Worm (Caenorhabditis elegans): ENCODE measurements around the gene C17E7.4.

The C17E7.4 gene

ce11 chrV:3892361-3892904, at the start of gene C17E7.4:
TSS of gene C17E7.4 (plus strand) at chrV:3892854.
- no peak for TF ChIP-seq daf-12 (tag; optimal IDR thresholded peaks at IDR 0.05)
- TF ChIP-seq nhr-43 (tag; optimal IDR thresholded peaks at IDR 0.05; ENCODE audit: poor library complexity, severe bottlenecking): no peak
- no peak for TF ChIP-seq fkh-10 (GFP tag; optimal IDR thresholded peaks at IDR 0.05)
- no peak for TF ChIP-seq nhr-77 (tag; optimal IDR thresholded peaks at IDR 0.05)
- no peak for TF ChIP-seq egl-27 (tag; optimal IDR thresholded peaks at IDR 0.05)
- TF ChIP-seq ceh-28 (tag; optimal IDR thresholded peaks at IDR 0.05): no peak
- TF ChIP-seq aly-2 (tag; optimal IDR thresholded peaks at IDR 0.05): no peak
- no peak for TF ChIP-seq elt-2 (tag; optimal IDR thresholded peaks at IDR 0.05)
- TF ChIP-seq nhr-11 (tag; optimal IDR thresholded peaks at IDR 0.05): no peak
- no peak for TF ChIP-seq unc-62 (GFP tag; optimal IDR thresholded peaks at IDR 0.05)
- TF ChIP-seq nhr-25 (tag; optimal IDR thresholded peaks at IDR 0.05): no peak
- no peak for TF ChIP-seq pqm-1 (tag; optimal IDR thresholded peaks at IDR 0.05)
- TF ChIP-seq nhr-23 (tag; optimal IDR thresholded peaks at IDR 0.05): no peak
- TF ChIP-seq lin-39 (tag; optimal IDR thresholded peaks at IDR 0.05): no peak

- TF ChIP-seq unc-62 (GFP tag; optimal IDR thresholded peaks at IDR 0.05) (no peak), elt-2 (tag; optimal IDR thresholded peaks at IDR 0.05) (peak; percentile 7), ZK546.5 (tag; optimal IDR thresholded peaks at IDR 0.05) (no peak), pqm-1 (tag; optimal IDR thresholded peaks at IDR 0.05) (peak; percentile 85)
Observed at ce11 chrV:3843926-3844325, 48.7 kb upstream of the C17E7.4 start, which contains the start of gene ugt-32. TSS of gene ugt-32 (minus strand) at chrV:3844007.

ce11 chrV:3847268-3847667, 45.4 kb upstream of the C17E7.4 start, which contains the start of gene nhr-185:
TSS of gene nhr-185 (minus strand) at chrV:3847368.
- TF ChIP-seq lin-39 (tag; optimal IDR thresholded peaks at IDR 0.05): no peak
- no peak for TF ChIP-seq zag-1 (tag; optimal IDR thresholded peaks at IDR 0.05)
- TF ChIP-seq jun-1 (tag; optimal IDR thresholded peaks at IDR 0.05): no peak

ce11 chrV:3851760-3852159, 40.9 kb upstream of the C17E7.4 start:
- peak; percentile 26 for TF ChIP-seq jun-1 (tag; optimal IDR thresholded peaks at IDR 0.05)
- TF ChIP-seq pha-4 (tag; optimal IDR thresholded peaks at IDR 0.05): peak; percentile 19
- TF ChIP-seq elt-2 (tag; optimal IDR thresholded peaks at IDR 0.05): peak; percentile 81
- no peak for TF ChIP-seq nhr-28 (tag; optimal IDR thresholded peaks at IDR 0.05)
- peak; percentile 79 for TF ChIP-seq pqm-1 (tag; optimal IDR thresholded peaks at IDR 0.05)

- TF ChIP-seq eor-1 (tag; optimal IDR thresholded peaks at IDR 0.05) (no peak), nhr-11 (tag; optimal IDR thresholded peaks at IDR 0.05) (no peak), snpc-4 (tag; optimal IDR thresholded peaks at IDR 0.05) (no peak), nfya-1 (tag; optimal IDR thresholded peaks at IDR 0.05; ENCODE audit: insufficient read depth) (no peak), elt-3 (tag; optimal IDR thresholded peaks at IDR 0.05) (no peak), skn-1 (tag; optimal IDR thresholded peaks at IDR 0.05) (no peak), ztf-11 (tag; optimal IDR thresholded peaks at IDR 0.05) (no peak), lsy-12 (tag; optimal IDR thresholded peaks at IDR 0.05) (no peak), nhr-237 (tag; optimal IDR thresholded peaks at IDR 0.05) (no peak), nhr-67 (tag; optimal IDR thresholded peaks at IDR 0.05) (no peak)
Observed at ce11 chrV:3854847-3855246, 37.8 kb upstream of the C17E7.4 start, which contains the start of gene nhr-186. TSS of gene nhr-186 (minus strand) at chrV:3854947.

ce11 chrV:3855916-3856315, 36.7 kb upstream of the C17E7.4 start:
- no peak for TF ChIP-seq egl-27 (tag; optimal IDR thresholded peaks at IDR 0.05)
- TF ChIP-seq aly-2 (tag; optimal IDR thresholded peaks at IDR 0.05): no peak
- no peak for TF ChIP-seq unc-39 (tag; optimal IDR thresholded peaks at IDR 0.05)
- no peak for TF ChIP-seq lin-39 (tag; optimal IDR thresholded peaks at IDR 0.05)
- no peak for TF ChIP-seq nhr-11 (tag; optimal IDR thresholded peaks at IDR 0.05)
- TF ChIP-seq mml-1 (tag; optimal IDR thresholded peaks at IDR 0.05): no peak
- no peak for TF ChIP-seq daf-12 (tag; optimal IDR thresholded peaks at IDR 0.05)
- no peak for TF ChIP-seq sea-2 (GFP tag; optimal IDR thresholded peaks at IDR 0.05)
- no peak for TF ChIP-seq R02D3.7 (tag; optimal IDR thresholded peaks at IDR 0.05)
- TF ChIP-seq nhr-67 (tag; optimal IDR thresholded peaks at IDR 0.05): no peak
- no peak for TF ChIP-seq pqm-1 (tag; optimal IDR thresholded peaks at IDR 0.05)
- no peak for TF ChIP-seq lin-15B (tag; optimal IDR thresholded peaks at IDR 0.05)
- TF ChIP-seq ama-1 (optimal IDR thresholded peaks at IDR 0.05): no peak
- no peak for TF ChIP-seq zag-1 (tag; optimal IDR thresholded peaks at IDR 0.05)
- no peak for TF ChIP-seq ceh-16 (tag; optimal IDR thresholded peaks at IDR 0.05)
- no peak for TF ChIP-seq ZK546.5 (tag; optimal IDR thresholded peaks at IDR 0.05)

Measured in whole organism, L3 larva.